Worm (Caenorhabditis elegans): ENCODE data around the gene col-110.

col-110 gene

ce11 chrIV:4647385-4647784, 37.9 kb upstream of the col-110 start, which contains the start of gene F29B9.8:
F29B9.8 (plus strand) TSS chrIV:4647685.
- TF ChIP-seq F52B5.7 (tag; optimal IDR thresholded peaks at IDR 0.05) = no peak

ce11 chrIV:4645243-4645642, 35.8 kb upstream of the col-110 start:
- TF ChIP-seq ceh-27 (GFP tag; optimal IDR thresholded peaks at IDR 0.05) (no peak), zfh-2 (GFP tag; conservative IDR thresholded peaks at IDR 0.05) (no peak), lag-1 (GFP tag; IDR thresholded peaks at IDR 0.05) (no peak), lir-1 (GFP tag; conservative IDR thresholded peaks at IDR 0.05) (no peak), pha-4 (tag; optimal IDR thresholded peaks at IDR 0.05) (no peak), B0035.1 (tag; optimal IDR thresholded peaks at IDR 0.05) (no peak), let-607 (tag; optimal IDR thresholded peaks at IDR 0.05) (no peak), F55B11.4 (tag; optimal IDR thresholded peaks at IDR 0.05; ENCODE audit: borderline replicate concordance, insufficient read depth) (no peak), rpc-1 (optimal IDR thresholded peaks at IDR 0.05) (no peak), rpc-1 (tag; optimal IDR thresholded peaks at IDR 0.05) (no peak), ztf-3 (GFP tag; optimal IDR thresholded peaks at IDR 0.05) (no peak), him-1 (tag; optimal IDR thresholded peaks at IDR 0.05) (no peak), mxl-1 (tag; optimal IDR thresholded peaks at IDR 0.05) (no peak), ceh-100 (GFP tag; IDR thresholded peaks at IDR 0.05) (no peak), ceh-91 (GFP tag; IDR thresholded peaks at IDR 0.05) (no peak), zim-3 (tag; optimal IDR thresholded peaks at IDR 0.05) (no peak), dpff-1 (tag; optimal IDR thresholded peaks at IDR 0.05) (no peak), B0336.3 (GFP tag; IDR thresholded peaks at IDR 0.05) (no peak), madf-3 (GFP tag; IDR thresholded peaks at IDR 0.05) (no peak)

- no peak for TF ChIP-seq F39B2.1 (GFP tag; IDR thresholded peaks at IDR 0.05)
These were observed 34.1 kb upstream of the col-110 start for ce11 chrIV:4643577-4643976.

ce11 chrIV:4640941-4641340, 31.5 kb upstream of the col-110 start:
- TF ChIP-seq ztf-26 (tag; optimal IDR thresholded peaks at IDR 0.05) (peak; percentile 18), T07F8.4 (tag; optimal IDR thresholded peaks at IDR 0.05) (no peak), nfya-2 (GFP tag; IDR thresholded peaks at IDR 0.05) (no peak), ceh-100 (GFP tag; IDR thresholded peaks at IDR 0.05) (no peak), somi-1 (GFP tag; optimal IDR thresholded peaks at IDR 0.05) (no peak)

- no peak for TF ChIP-seq Y53G8AR.9 (GFP tag; conservative IDR thresholded peaks at IDR 0.05)
- no peak for TF ChIP-seq hsf-1 (GFP tag; IDR thresholded peaks at IDR 0.05)
- no peak for TF ChIP-seq F33H1.4 (GFP tag; IDR thresholded peaks at IDR 0.05)
These were observed 29.9 kb upstream of the col-110 start for ce11 chrIV:4639352-4639751.

- TF ChIP-seq lin-26 (GFP tag; IDR thresholded peaks at IDR 0.05) = 0 out of 2 replicates have a peak, but pooled peaks have one; percentile 13
- TF ChIP-seq die-1 (tag; optimal IDR thresholded peaks at IDR 0.05) = no peak
- no peak for TF ChIP-seq ceh-27 (GFP tag; optimal IDR thresholded peaks at IDR 0.05)
- no peak for TF ChIP-seq Y53F4B.3 (GFP tag; IDR thresholded peaks at IDR 0.05)
- no peak for TF ChIP-seq aptf-3 (GFP tag; IDR thresholded peaks at IDR 0.05)
- TF ChIP-seq F57A8.1 (GFP tag; optimal IDR thresholded peaks at IDR 0.05) = no peak
- no peak for TF ChIP-seq ztf-26 (tag; optimal IDR thresholded peaks at IDR 0.05)
- TF ChIP-seq ztf-28 (GFP tag; IDR thresholded peaks at IDR 0.05) = 0 out of 2 replicates have a peak, but pooled peaks have one; percentile 41
- no peak for TF ChIP-seq tlf-1 (GFP tag; optimal IDR thresholded peaks at IDR 0.05)
- TF ChIP-seq C17E4.6 (GFP tag; IDR thresholded peaks at IDR 0.05) = no peak
- TF ChIP-seq ceh-100 (GFP tag; IDR thresholded peaks at IDR 0.05) = no peak
These were observed 28.4 kb upstream of the col-110 start, which contains the start of gene F19C7.8 for ce11 chrIV:4637840-4638239. F19C7.8 (minus strand) TSS chrIV:4638095.
